Worm (Caenorhabditis elegans) whole organism, young adult: Measurements from ENCODE around the gene fbxc-51.

ENCODE experiments used
- F37B4.10 ChIP-seq: fragments of 200-800 bp; sonication (Bioruptor generic); IDR thresholded peaks from 2 replicates; pipeline ENCODE4 v1.3.6; 2022; ENCODE audit warnings: missing genetic modification characterization, missing compliant biosample characterization
- ama-1 ChIP-seq, 3 experiments: fragments of 150-350 bp in 1 of 3; sonication (generic microtip) in 2 of 3; optimal IDR thresholded peaks; 2 replicates each; lab custom pipeline; 2014 to 2018; ENCODE audit warnings: missing biosample characterization in 2 of 3, missing genetic modification characterization in 2 of 3, missing genetic modification reagents in 2 of 3
- attf-5 ChIP-seq: fragments of 200-800 bp; sonication (Bioruptor generic); optimal IDR thresholded peaks from 2 replicates; lab custom pipeline; 2018; ENCODE audit warnings: mild to moderate bottlenecking, missing genetic modification characterization, missing compliant biosample characterization
- lag-1 ChIP-seq: fragments of 200-800 bp; sonication (Bioruptor generic); IDR thresholded peaks from 2 replicates; pipeline ENCODE4 v1.3.6; 2022; ENCODE audit warnings: missing genetic modification reagents, missing genetic modification characterization, missing compliant biosample characterization
- let-526 ChIP-seq: fragments of 200-800 bp; sonication (Bioruptor generic); IDR thresholded peaks from 2 replicates; pipeline ENCODE4 v1.3.6; 2022; ENCODE audit warnings: missing genetic modification reagents, missing genetic modification characterization, missing compliant biosample characterization
- lin-35 ChIP-seq, 3 experiments: fragments of 150-350 bp in 2 of 3; sonication (generic microtip) in 1 of 3; optimal IDR thresholded peaks; 2 replicates each; lab custom pipeline; 2014 to 2018; ENCODE audit warnings: missing biosample characterization in 3 of 3, missing genetic modification characterization in 3 of 3, missing genetic modification reagents in 3 of 3
- lir-1 ChIP-seq: fragments of 200-800 bp; sonication (Bioruptor generic); conservative IDR thresholded peaks from 2 replicates; pipeline ENCODE4 v1.3.6; 2022; ENCODE audit warnings: missing genetic modification reagents, missing genetic modification characterization, missing compliant biosample characterization
- nhr-80 ChIP-seq: sonication (generic microtip); optimal IDR thresholded peaks from 2 replicates; lab custom pipeline; 2016; ENCODE audit warnings: missing genetic modification characterization, missing compliant biosample characterization
- rec-8 ChIP-seq, 2 experiments: sonication (generic microtip); optimal IDR thresholded peaks; 2 replicates each; lab custom pipeline; 2016; ENCODE audit warnings: mild to moderate bottlenecking in 2 of 2, missing genetic modification characterization in 2 of 2, missing genetic modification reagents in 2 of 2, missing genotype in 2 of 2, missing biosample characterization in 1 of 2, missing compliant biosample characterization in 1 of 2, moderate library complexity in 1 of 2
- snpc-4 ChIP-seq, 5 experiments: fragments of 150-350 bp in 1 of 5; sonication (generic microtip) in 4 of 5; optimal IDR thresholded peaks; 2 replicates each; lab custom pipeline; 2014 to 2018; ENCODE audit warnings: missing genetic modification characterization in 5 of 5, missing biosample characterization in 3 of 5, antibody characterized with exemption in 2 of 5, mild to moderate bottlenecking in 2 of 5, missing compliant biosample characterization in 2 of 5, missing genotype in 2 of 5, moderate library complexity in 2 of 5, missing genetic modification reagents in 1 of 5
- tbx-9 ChIP-seq: sonication (generic microtip); optimal IDR thresholded peaks from 2 replicates; lab custom pipeline; 2016; ENCODE audit warnings: borderline replicate concordance, missing genetic modification characterization, inconsistent platforms, missing compliant biosample characterization
- ztf-26 ChIP-seq: sonication (generic microtip); optimal IDR thresholded peaks from 2 replicates; lab custom pipeline; 2017; ENCODE audit warnings: missing genetic modification characterization, missing compliant biosample characterization

DNA sequence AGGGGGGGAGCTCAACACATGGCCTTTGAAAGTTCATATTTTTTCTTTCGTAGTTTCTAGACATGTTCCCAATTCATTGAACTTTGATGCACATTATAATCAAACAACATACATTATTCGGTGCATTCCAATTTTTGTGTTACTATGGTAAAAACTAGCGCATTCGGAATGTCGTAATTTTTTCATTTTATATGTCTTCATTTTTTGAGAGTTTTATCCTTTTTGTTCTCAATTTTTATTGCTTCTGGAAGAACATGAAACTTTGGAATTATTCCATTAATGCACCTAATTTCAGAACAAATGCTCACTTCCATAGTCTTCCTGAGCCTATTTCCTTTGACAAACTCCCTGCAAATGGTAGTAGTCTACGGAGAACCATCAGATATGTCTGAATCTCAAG lies 33.0 kb downstream of the fbxc-51 start, which contains the start of gene T07D3.2:
- no peak for TF ChIP-seq ama-1 (optimal IDR thresholded peaks at IDR 0.05; lab: Kevin White, UChicago)
- no peak for TF ChIP-seq ama-1 (GFP tag; optimal IDR thresholded peaks at IDR 0.05; lab: Kevin White, UChicago)
- no peak for TF ChIP-seq snpc-4 (GFP tag; optimal IDR thresholded peaks at IDR 0.05; lab: Kevin White, UChicago)
- TF ChIP-seq snpc-4 (tag; optimal IDR thresholded peaks at IDR 0.05; lab: Kevin White, UChicago), result no peak
- no peak for TF ChIP-seq lir-1
- no peak for TF ChIP-seq F37B4.10 (GFP tag; lab: Robert Waterston, UW)
- TF ChIP-seq tbx-9, result no peak
- TF ChIP-seq lag-1 (GFP tag; lab: Robert Waterston, UW), result no peak
- TF ChIP-seq let-526 (GFP tag; lab: Robert Waterston, UW), result no peak
- no peak for TF ChIP-seq ztf-26
- no peak for TF ChIP-seq rec-8 (tag; optimal IDR thresholded peaks at IDR 0.05; lab: Kevin White, UChicago)
- no peak for TF ChIP-seq lin-35 (GFP tag; optimal IDR thresholded peaks at IDR 0.05; lab: Kevin White, UChicago)
- no peak for TF ChIP-seq nhr-80
- no peak for TF ChIP-seq attf-5
